Worm (Caenorhabditis elegans) whole organism, L3 larva: ENCODE data around the gene bath-30.

Experiments used
- R02D3.7 ChIP-seq: fragments of 150-350 bp; optimal IDR thresholded peaks from 2 replicates; lab custom pipeline; 2014; ENCODE audit warnings: missing biosample characterization, missing genetic modification characterization
- ZK546.5 ChIP-seq: sonication (generic microtip); optimal IDR thresholded peaks from 2 replicates; lab custom pipeline; 2017; ENCODE audit warnings: missing biosample characterization, missing genetic modification characterization
- aly-2 ChIP-seq: fragments of 150-350 bp; optimal IDR thresholded peaks from 2 replicates; lab custom pipeline; 2014; ENCODE audit warnings: missing biosample characterization, missing genetic modification characterization
- ama-1 ChIP-seq: fragments of 150-350 bp; optimal IDR thresholded peaks from 2 replicates; lab custom pipeline; 2018
- ceh-16 ChIP-seq: sonication (generic microtip); optimal IDR thresholded peaks from 2 replicates; lab custom pipeline; 2017; ENCODE audit warnings: missing biosample characterization, missing genetic modification characterization
- ceh-82 ChIP-seq: fragments of 150-350 bp; optimal IDR thresholded peaks from 2 replicates; lab custom pipeline; 2014; ENCODE audit warnings: missing biosample characterization, missing genetic modification characterization
- ceh-9 ChIP-seq: sonication (generic microtip); optimal IDR thresholded peaks from 2 replicates; lab custom pipeline; 2018; ENCODE audit warnings: missing biosample characterization, missing genetic modification characterization
- egl-5 ChIP-seq: fragments of 150-350 bp; optimal IDR thresholded peaks from 2 replicates; lab custom pipeline; 2017; ENCODE audit warnings: missing biosample characterization, missing genetic modification reagents, missing genetic modification characterization, inconsistent platforms
- elt-1 ChIP-seq: fragments of 150-350 bp; optimal IDR thresholded peaks from 2 replicates; lab custom pipeline; 2014; ENCODE audit warnings: missing biosample characterization, missing genetic modification characterization
- eor-1 ChIP-seq, 2 experiments: fragments of 150-350 bp; optimal IDR thresholded peaks; 2 replicates each; lab custom pipeline; 2014 to 2018; ENCODE audit warnings: missing biosample characterization in 2 of 2, missing genetic modification characterization in 2 of 2
- fkh-2 ChIP-seq: fragments of 150-350 bp; optimal IDR thresholded peaks from 2 replicates; lab custom pipeline; 2014; ENCODE audit warnings: missing biosample characterization, missing genetic modification reagents, missing genetic modification characterization
- hmg-11 ChIP-seq: sonication (generic microtip); optimal IDR thresholded peaks from 2 replicates; lab custom pipeline; 2016; ENCODE audit warnings: missing genetic modification characterization, missing compliant biosample characterization
- lin-39 ChIP-seq: fragments of 150-350 bp; optimal IDR thresholded peaks from 2 replicates; lab custom pipeline; 2018; ENCODE audit warnings: missing biosample characterization, missing genetic modification reagents, missing genetic modification characterization
- lsy-12 ChIP-seq: sonication (generic microtip); optimal IDR thresholded peaks from 2 replicates; lab custom pipeline; 2016; ENCODE audit warnings: mild to moderate bottlenecking, missing genetic modification characterization, missing compliant biosample characterization
- mdl-1 ChIP-seq: fragments of 150-350 bp; optimal IDR thresholded peaks from 2 replicates; lab custom pipeline; 2014; ENCODE audit warnings: missing biosample characterization, missing genetic modification characterization
- mml-1 ChIP-seq: fragments of 150-350 bp; sonication (generic microtip); optimal IDR thresholded peaks from 3 replicates; lab custom pipeline; 2014; ENCODE audit warnings: missing biosample characterization, missing genetic modification characterization
- nfya-1 ChIP-seq: sonication (generic microtip); optimal IDR thresholded peaks from 2 replicates; lab custom pipeline; 2017; ENCODE audit warnings: missing genetic modification characterization, mild to moderate bottlenecking, missing compliant biosample characterization, antibody characterized with exemption, moderate library complexity; ENCODE audit not compliant: insufficient read depth
- nhr-11 ChIP-seq: fragments of 150-350 bp; optimal IDR thresholded peaks from 2 replicates; lab custom pipeline; 2014; ENCODE audit warnings: missing biosample characterization, missing genetic modification characterization
- nhr-12 ChIP-seq: fragments of 150-350 bp; optimal IDR thresholded peaks from 2 replicates; lab custom pipeline; 2014; ENCODE audit warnings: missing biosample characterization, missing genetic modification characterization
- nhr-23 ChIP-seq: fragments of 150-350 bp; optimal IDR thresholded peaks from 2 replicates; lab custom pipeline; 2014; ENCODE audit warnings: missing biosample characterization, missing genetic modification reagents, missing genetic modification characterization
- nhr-25 ChIP-seq: sonication (generic microtip); optimal IDR thresholded peaks from 2 replicates; lab custom pipeline; 2017; ENCODE audit warnings: missing biosample characterization, missing genetic modification characterization
- nhr-43 ChIP-seq: sonication (generic microtip); optimal IDR thresholded peaks from 2 replicates; lab custom pipeline; 2016; ENCODE audit warnings: mild to moderate bottlenecking, missing genetic modification characterization, missing compliant biosample characterization; ENCODE audit not compliant: poor library complexity, severe bottlenecking
- nhr-67 ChIP-seq: fragments of 150-350 bp; optimal IDR thresholded peaks from 2 replicates; lab custom pipeline; 2014; ENCODE audit warnings: missing biosample characterization, missing genetic modification characterization
- nhr-76 ChIP-seq: fragments of 150-350 bp; sonication (generic microtip); optimal IDR thresholded peaks from 5 replicates; lab custom pipeline; 2014; ENCODE audit warnings: missing biosample characterization, missing genetic modification characterization
- pha-4 ChIP-seq: fragments of 150-350 bp; optimal IDR thresholded peaks from 2 replicates; lab custom pipeline; 2014; ENCODE audit warnings: missing biosample characterization, missing genetic modification reagents, missing genetic modification characterization
- pqm-1 ChIP-seq: fragments of 150-350 bp; optimal IDR thresholded peaks from 2 replicates; lab custom pipeline; 2017; ENCODE audit warnings: missing biosample characterization, missing genetic modification characterization, inconsistent platforms
- skn-1 ChIP-seq: fragments of 150-350 bp; optimal IDR thresholded peaks from 2 replicates; lab custom pipeline; 2014; ENCODE audit warnings: missing biosample characterization, missing genetic modification characterization
- tbx-2 ChIP-seq: sonication (generic microtip); optimal IDR thresholded peaks from 2 replicates; lab custom pipeline; 2016; ENCODE audit warnings: mild to moderate bottlenecking, missing genetic modification characterization, missing compliant biosample characterization
- unc-62 ChIP-seq: fragments of 150-350 bp; sonication (generic microtip); optimal IDR thresholded peaks from 4 replicates; lab custom pipeline; 2014; ENCODE audit warnings: missing biosample characterization, missing genetic modification reagents, missing genetic modification characterization
- ztf-4 ChIP-seq: fragments of 150-350 bp; optimal IDR thresholded peaks from 2 replicates; lab custom pipeline; 2014; ENCODE audit warnings: missing biosample characterization, missing genetic modification characterization

bath-30 gene

DNA sequence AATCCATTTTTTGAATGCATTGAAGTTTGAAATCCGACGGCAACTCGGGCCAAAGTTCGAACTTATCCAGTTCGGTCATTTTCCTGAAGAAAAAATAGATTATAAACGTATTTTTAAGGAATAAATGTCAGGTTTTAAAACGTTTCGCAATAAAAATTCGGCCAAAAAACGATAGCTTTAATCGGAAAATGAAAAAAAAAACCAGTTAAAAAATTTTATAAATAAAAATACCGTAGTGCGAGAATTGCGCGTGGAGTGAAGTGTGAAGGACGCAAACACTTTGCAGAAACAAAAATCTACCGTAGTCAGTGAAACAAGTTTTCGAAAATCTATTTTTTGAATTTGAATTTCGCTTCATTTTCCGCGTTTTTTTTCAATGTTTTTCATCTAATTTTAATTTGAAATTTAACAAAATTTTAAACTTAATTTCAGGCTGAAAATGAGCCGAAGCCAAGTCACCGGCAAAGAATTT lies 3.7 kb upstream of the bath-30 start, which contains the start of gene F14D2.8:
F14D2.8 (minus strand) TSS at position 51 of the 472 bp plus-strand sequence.
- no peak for TF ChIP-seq tbx-2
- TF ChIP-seq, all 47 proteins: peak for 0

ce11 chrII:3347940-3348610 lies 1.9 kb upstream of the bath-30 start, which contains the start of the genes F14D2.14 and bath-29:
TSS of gene F14D2.14 (minus strand) at chrII:3347990.
TSS of gene bath-29 (plus strand) at chrII:3348560.
- no peak for TF ChIP-seq egl-5 (tag; lab: Kevin White, UChicago)
- no peak for TF ChIP-seq nhr-76
- no peak for TF ChIP-seq ztf-4 (tag; lab: Kevin White, UChicago)
- no peak for TF ChIP-seq ceh-9
- TF ChIP-seq nhr-11 (tag; lab: Kevin White, UChicago), result no peak
- TF ChIP-seq R02D3.7 (tag; lab: Kevin White, UChicago), result no peak
- no peak for TF ChIP-seq nhr-43 (tag; lab: Kevin White, UChicago)

- TF ChIP-seq pha-4 (tag; lab: Kevin White, UChicago) (no peak), mdl-1 (tag; lab: Kevin White, UChicago) (no peak), egl-5 (tag; lab: Kevin White, UChicago) (no peak), tbx-2 (no peak), nhr-12 (tag; lab: Kevin White, UChicago) (no peak), nhr-11 (tag; lab: Kevin White, UChicago) (no peak), unc-62 (GFP tag; lab: Kevin White, UChicago) (no peak), nhr-43 (tag; lab: Kevin White, UChicago) (no peak), lin-39 (no peak), hmg-11 (tag; lab: Kevin White, UChicago) (no peak), lsy-12 (tag; lab: Kevin White, UChicago) (no peak), nhr-23 (tag; lab: Kevin White, UChicago) (no peak), aly-2 (tag; lab: Kevin White, UChicago) (no peak), mml-1 (tag; lab: Kevin White, UChicago) (no peak)
Measured at ce11 chrII:3344917-3345316, 1.3 kb downstream of the bath-30 start, which contains the start of gene bath-28. TSS of gene bath-28 (minus strand) at chrII:3344967.

DNA sequence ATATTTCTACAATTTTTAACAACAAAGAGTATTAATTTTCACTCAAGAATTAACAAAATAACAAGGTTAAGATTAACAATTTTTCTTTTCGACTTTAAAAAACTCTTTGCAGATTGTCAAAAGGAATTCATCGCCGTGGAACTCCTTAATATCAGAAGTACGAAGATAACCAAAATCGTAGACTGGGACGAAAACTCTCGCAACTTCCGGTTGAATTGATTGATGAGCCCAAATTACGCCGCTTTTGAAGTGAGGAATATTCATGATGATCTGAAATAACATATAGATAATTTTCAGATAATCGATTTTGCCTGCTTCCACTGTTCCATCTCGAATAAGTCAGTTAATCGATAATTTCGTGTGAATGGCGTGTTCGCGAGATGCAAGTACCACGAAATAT lies 2.5 kb downstream of the bath-30 start, which contains the start of gene F14D2.15:
F14D2.15 (minus strand) TSS at position 101 of the 400 bp plus-strand sequence.
- no peak for TF ChIP-seq fkh-2 (tag; lab: Kevin White, UChicago)
- no peak for TF ChIP-seq ceh-16
- TF ChIP-seq eor-1 (tag; optimal IDR thresholded peaks at IDR 0.05; lab: Kevin White, UChicago), result no peak
- no peak for TF ChIP-seq ama-1 (lab: Kevin White, UChicago)
- TF ChIP-seq elt-1 (tag; lab: Kevin White, UChicago), result no peak

DNA sequence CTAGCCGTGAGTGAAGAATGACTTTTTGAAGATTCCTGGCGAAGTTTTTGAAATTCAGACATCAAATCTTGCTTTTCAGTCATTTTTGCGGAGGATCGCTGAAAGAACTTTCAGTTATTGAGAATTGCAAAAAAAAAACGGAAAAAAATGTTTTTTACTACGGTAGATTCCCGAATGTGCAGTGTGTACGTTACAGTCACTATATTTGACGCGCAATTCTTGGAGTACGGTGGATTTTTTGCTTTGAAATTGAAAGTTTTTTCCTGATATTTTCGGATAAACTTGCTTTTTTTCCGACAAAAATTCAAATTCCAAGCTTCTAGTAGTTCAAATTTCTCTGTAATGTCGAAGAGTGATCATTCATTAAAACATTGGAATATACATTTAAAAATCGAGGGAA lies 4.2 kb downstream of the bath-30 start, which contains the start of gene F14D2.11:
F14D2.11 (minus strand) TSS at position 101 of the 400 bp plus-strand sequence.
- no peak for TF ChIP-seq nhr-23 (tag; lab: Kevin White, UChicago)
- TF ChIP-seq pha-4 (tag; lab: Kevin White, UChicago), result no peak

ce11 chrII:3340818-3341217 lies 5.4 kb downstream of the bath-30 start:
- TF ChIP-seq skn-1 (tag; lab: Kevin White, UChicago) (no peak), mml-1 (tag; lab: Kevin White, UChicago) (no peak), aly-2 (tag; lab: Kevin White, UChicago) (no peak), nfya-1 (tag; lab: Kevin White, UChicago) (no peak), elt-1 (tag; lab: Kevin White, UChicago) (no peak), ama-1 (lab: Kevin White, UChicago) (no peak), ceh-82 (tag; lab: Kevin White, UChicago) (no peak), fkh-2 (tag; lab: Kevin White, UChicago) (no peak), ZK546.5 (tag; lab: Kevin White, UChicago) (no peak), pqm-1 (no peak), nhr-67 (tag; lab: Kevin White, UChicago) (no peak), nhr-25 (no peak), eor-1 (tag; optimal IDR thresholded peaks at IDR 0.05; lab: Kevin White, UChicago) (no peak)
